Worm (Caenorhabditis elegans) whole organism, L3 larva: ENCODE measurements around the gene apt-9.

ENCODE experiments used
- elt-2 ChIP-seq: sonication (generic microtip); optimal IDR thresholded peaks from 2 replicates; lab custom pipeline; 2016; ENCODE audit warnings: missing genetic modification reagents, mild to moderate bottlenecking, missing genetic modification characterization, missing compliant biosample characterization
- elt-3 ChIP-seq, 3 experiments: fragments of 150-350 bp in 1 of 3; sonication (generic microtip) in 2 of 3; optimal IDR thresholded peaks; 2 replicates in 2 of 3; 4 replicates in 1 of 3; lab custom pipeline; 2014 to 2017; ENCODE audit warnings: missing biosample characterization in 3 of 3, missing genetic modification characterization in 3 of 3
- eor-1 ChIP-seq, 2 experiments: fragments of 150-350 bp; optimal IDR thresholded peaks; 2 replicates each; lab custom pipeline; 2014 to 2018; ENCODE audit warnings: missing biosample characterization in 2 of 2, missing genetic modification characterization in 2 of 2
- lin-15B ChIP-seq: fragments of 150-350 bp; optimal IDR thresholded peaks from 2 replicates; lab custom pipeline; 2014; ENCODE audit warnings: missing biosample characterization, missing genetic modification characterization
- nhr-11 ChIP-seq: fragments of 150-350 bp; optimal IDR thresholded peaks from 2 replicates; lab custom pipeline; 2014; ENCODE audit warnings: missing biosample characterization, missing genetic modification characterization
- nhr-23 ChIP-seq: fragments of 150-350 bp; optimal IDR thresholded peaks from 2 replicates; lab custom pipeline; 2014; ENCODE audit warnings: missing biosample characterization, missing genetic modification reagents, missing genetic modification characterization
- nhr-237 ChIP-seq: fragments of 150-350 bp; optimal IDR thresholded peaks from 2 replicates; lab custom pipeline; 2014; ENCODE audit warnings: missing biosample characterization, missing genetic modification characterization
- nhr-28 ChIP-seq: fragments of 150-350 bp; optimal IDR thresholded peaks from 2 replicates; lab custom pipeline; 2014; ENCODE audit warnings: missing biosample characterization, missing genetic modification characterization
- nhr-76 ChIP-seq: fragments of 150-350 bp; sonication (generic microtip); optimal IDR thresholded peaks from 5 replicates; lab custom pipeline; 2014; ENCODE audit warnings: missing biosample characterization, missing genetic modification characterization
- nhr-77 ChIP-seq: fragments of 150-350 bp; optimal IDR thresholded peaks from 2 replicates; lab custom pipeline; 2014; ENCODE audit warnings: missing biosample characterization, missing genetic modification characterization
- skn-1 ChIP-seq: fragments of 150-350 bp; optimal IDR thresholded peaks from 2 replicates; lab custom pipeline; 2014; ENCODE audit warnings: missing biosample characterization, missing genetic modification characterization
- ztf-4 ChIP-seq: fragments of 150-350 bp; optimal IDR thresholded peaks from 2 replicates; lab custom pipeline; 2014; ENCODE audit warnings: missing biosample characterization, missing genetic modification characterization

DNA sequence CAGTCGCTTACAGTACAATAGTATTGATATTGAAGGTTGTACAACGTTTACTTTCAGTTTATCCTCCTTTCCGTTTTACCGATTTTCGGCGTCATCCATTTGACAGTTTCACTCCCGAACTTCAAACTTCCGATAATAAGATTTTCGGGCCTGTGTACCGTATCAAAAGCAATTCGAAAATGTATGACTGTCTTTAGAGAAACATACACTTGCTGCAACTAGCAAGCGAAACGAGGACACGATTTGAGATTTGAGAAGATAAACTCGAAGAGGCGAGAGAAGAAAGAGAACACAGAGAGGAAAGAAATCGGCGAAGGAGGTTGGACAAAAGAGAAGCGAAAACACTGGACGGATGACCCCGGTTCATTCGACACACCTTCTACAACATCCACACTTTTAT, 6.4 kb upstream of the apt-9 start, which contains the start of gene lpr-5:
- TF ChIP-seq nhr-11 (no peak), nhr-237 (tag; lab: Kevin White, UChicago) (no peak), nhr-77 (tag; lab: Kevin White, UChicago) (no peak), nhr-28 (tag; lab: Kevin White, UChicago) (no peak), elt-3 (tag; optimal IDR thresholded peaks at IDR 0.05; lab: Kevin White, UChicago) (no peak), ztf-4 (tag; lab: Kevin White, UChicago) (no peak), nhr-23 (tag; lab: Kevin White, UChicago) (peak; percentile 82), lin-15B (no peak), elt-2 (no peak), nhr-76 (tag; lab: Kevin White, UChicago) (no peak), skn-1 (no peak), eor-1 (tag; optimal IDR thresholded peaks at IDR 0.05; lab: Kevin White, UChicago) (no peak)
